Worm (Caenorhabditis elegans): ENCODE measurements around the gene str-166.

- TF ChIP-seq nhr-237 (tag; optimal IDR thresholded peaks at IDR 0.05) (no peak), unc-30 (tag; optimal IDR thresholded peaks at IDR 0.05) (no peak), elt-2 (tag; optimal IDR thresholded peaks at IDR 0.05) (no peak), snpc-4 (tag; optimal IDR thresholded peaks at IDR 0.05) (no peak)
Observed at ce11 chrIV:4934103-4934502, 50.0 kb downstream of the str-166 start, which contains the start of gene str-153.
